Fruit fly (Drosophila melanogaster): ENCODE results near the gene CG3698.

Gene CG3698

DNA sequence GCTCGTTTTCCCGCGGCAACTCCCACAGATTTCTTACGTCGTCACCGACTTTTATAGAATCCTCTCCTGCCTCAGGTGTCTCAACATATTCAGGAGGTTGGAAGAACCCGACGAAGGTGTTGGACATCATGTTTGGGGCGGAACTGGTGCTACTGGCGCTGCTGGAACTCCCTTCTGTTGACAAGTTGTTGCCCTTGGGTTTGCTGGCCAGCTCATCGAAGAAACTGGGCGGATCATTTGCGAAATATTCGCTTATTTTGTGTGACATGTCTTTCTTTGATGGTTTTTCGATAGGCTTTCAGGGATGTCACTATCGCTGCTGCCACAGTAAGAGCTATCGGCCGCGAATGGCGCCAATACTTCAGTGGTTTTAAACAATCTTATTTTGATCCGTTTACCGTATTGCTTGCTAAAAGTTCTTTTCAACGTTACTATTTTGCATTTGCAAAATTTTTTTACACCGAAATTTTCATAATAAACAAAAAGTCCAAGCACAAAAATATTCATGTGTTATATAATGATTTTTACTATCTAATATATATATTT, 10.3 kb downstream of the CG3698 start, which contains the start of gene CG11396 (continued):
- TF ChIP-seq Jarid2 (GFP tag; optimal IDR thresholded peaks at IDR 0.05) (no peak), chinmo (GFP tag; IDR thresholded peaks at IDR 0.05; ENCODE audit: partially characterized antibody) (peak; percentile 97), CG17829 (tag; optimal IDR thresholded peaks at IDR 0.05) (peak; percentile 0), dysf (GFP tag; IDR thresholded peaks at IDR 0.05) (no peak), tna (GFP tag; IDR thresholded peaks at IDR 0.05; ENCODE audit: partially characterized antibody) (peak; percentile 92), CG8281 (tag; optimal IDR thresholded peaks at IDR 0.05) (no peak), Usf (GFP tag; optimal IDR thresholded peaks at IDR 0.05) (no peak), B-H2 (GFP tag; optimal IDR thresholded peaks at IDR 0.05) (no peak), Hmx (GFP tag; optimal IDR thresholded peaks at IDR 0.05) (no peak), Bgb (GFP tag; IDR thresholded peaks at IDR 0.05; ENCODE audit: partially characterized antibody) (peak; percentile 97), E2f2 (GFP tag; IDR thresholded peaks at IDR 0.05) (peak; percentile 98), row (GFP tag; IDR thresholded peaks at IDR 0.05) (peak; percentile 45; the same call in 2 of the 3 replicates), sna (GFP tag; IDR thresholded peaks at IDR 0.05; ENCODE audit: partially characterized antibody) (peak; percentile 88), zfh2 (GFP tag; optimal IDR thresholded peaks at IDR 0.05) (no peak), Hr51 (GFP tag; optimal IDR thresholded peaks at IDR 0.05) (no peak), CG2712 (tag; optimal IDR thresholded peaks at IDR 0.05) (peak; percentile 22), BEAF-32 (GFP tag; optimal IDR thresholded peaks at IDR 0.05) (peak; percentile 90), lbe (GFP tag; optimal IDR thresholded peaks at IDR 0.05) (no peak), CG34224 (GFP tag; IDR thresholded peaks at IDR 0.05; ENCODE audit: partially characterized antibody) (peak; percentile 95), sens (GFP tag) (peak; percentile 52), Scr (GFP tag; IDR thresholded peaks at IDR 0.05; ENCODE audit: partially characterized antibody) (peak; percentile 95), hbn (GFP tag; IDR thresholded peaks at IDR 0.05; ENCODE audit: partially characterized antibody) (peak; percentile 96), prd (optimal IDR thresholded peaks at IDR 0.05) (no peak), prd (GFP tag; IDR thresholded peaks at IDR 0.05) (no peak), CG7963 (GFP tag; IDR thresholded peaks at IDR 0.05; ENCODE audit: partially characterized antibody) (peak; percentile 94), Vsx1 (GFP tag; optimal IDR thresholded peaks at IDR 0.05) (no peak), Fer2 (tag; optimal IDR thresholded peaks at IDR 0.05) (no peak), Awh (GFP tag; IDR thresholded peaks at IDR 0.05) (no peak), bbx (GFP tag; IDR thresholded peaks at IDR 0.05; ENCODE audit: partially characterized antibody) (peak; percentile 97), her (GFP tag; optimal IDR thresholded peaks at IDR 0.05) (peak; percentile 5), HLH54F (GFP tag; optimal IDR thresholded peaks at IDR 0.05) (no peak), Hey (tag; optimal IDR thresholded peaks at IDR 0.05) (no peak), inv (GFP tag; IDR thresholded peaks at IDR 0.05; ENCODE audit: partially characterized antibody) (peak; percentile 90), Lhr (GFP tag; optimal IDR thresholded peaks at IDR 0.05) (no peak), CG14667 (GFP tag; IDR thresholded peaks at IDR 0.05) (no peak), tap (tag; optimal IDR thresholded peaks at IDR 0.05) (no peak), CG10959 (GFP tag; IDR thresholded peaks at IDR 0.05) (no peak), cwo (GFP tag; optimal IDR thresholded peaks at IDR 0.05) (no peak), Asciz (GFP tag; optimal IDR thresholded peaks at IDR 0.05) (no peak), CG9797 (GFP tag; optimal IDR thresholded peaks at IDR 0.05) (peak; percentile 5), CG34422 (GFP tag; IDR thresholded peaks at IDR 0.05) (no peak), CG1603 (tag; optimal IDR thresholded peaks at IDR 0.05) (peak; percentile 46), ftz-f1 (GFP tag; optimal IDR thresholded peaks at IDR 0.05) (no peak), CG6813 (GFP tag; optimal IDR thresholded peaks at IDR 0.05) (no peak), CG3838 (GFP tag; optimal IDR thresholded peaks at IDR 0.05) (no peak), CG4360 (GFP tag; IDR thresholded peaks at IDR 0.05) (no peak), Sin3A (optimal IDR thresholded peaks at IDR 0.05) (peak; percentile 43), CG17361 (GFP tag; IDR thresholded peaks at IDR 0.05) (no peak), amos (GFP tag; IDR thresholded peaks at IDR 0.05; ENCODE audit: partially characterized antibody) (peak; percentile 97), Dref (GFP tag; IDR thresholded peaks at IDR 0.05) (peak; percentile 80)

Measured in whole organism, embryonic.